Worm (Caenorhabditis elegans) whole organism, L4 larva: ENCODE results near the gene K07D4.9.
A peak's percentile ranks its signal among the peaks of the same experiment; 100 is the strongest.
"Not testable (repeated sequence)": the region's sequence is repeated elsewhere in the genome, so short reads cannot be mapped to it uniquely, and the experiment has no call there.

ENCODE experiments used
- D1046.2 ChIP-seq: fragments of 200-800 bp; sonication (Bioruptor generic); IDR thresholded peaks from 2 replicates; pipeline ENCODE4 v1.3.6; 2022; ENCODE audit warnings: missing genetic modification characterization, missing compliant biosample characterization
- F44E2.7 ChIP-seq: fragments of 200-800 bp; sonication (Bioruptor generic); IDR thresholded peaks from 2 replicates; pipeline ENCODE4 v2.1.2; 2022; ENCODE audit warnings: missing genetic modification characterization, missing compliant biosample characterization
- T20F7.1 ChIP-seq: fragments of 200-800 bp; sonication (Bioruptor generic); optimal IDR thresholded peaks from 2 replicates; lab custom pipeline; 2018; ENCODE audit warnings: mild to moderate bottlenecking, missing genetic modification characterization, missing compliant biosample characterization
- T26A8.4 ChIP-seq: fragments of 200-800 bp; sonication (Bioruptor generic); IDR thresholded peaks from 2 replicates; pipeline ENCODE4 v1.3.6; 2022; ENCODE audit warnings: missing genetic modification characterization, missing compliant biosample characterization
- Y75B8A.6 ChIP-seq: fragments of 200-800 bp; sonication (Bioruptor generic); IDR thresholded peaks from 2 replicates; pipeline ENCODE4 v1.3.6; 2022; ENCODE audit warnings: missing genetic modification reagents, missing genetic modification characterization, missing compliant biosample characterization
- ZK337.2 ChIP-seq: fragments of 200-800 bp; sonication (Bioruptor generic); IDR thresholded peaks from 2 replicates; pipeline ENCODE4 v1.3.6; 2022; ENCODE audit warnings: missing genetic modification reagents, missing genetic modification characterization, missing compliant biosample characterization
- aha-1 ChIP-seq: fragments of 150-350 bp; peaks from one replicate; lab custom pipeline; 2014; ENCODE audit warnings: missing biosample characterization, missing genetic modification characterization
- arid-1 ChIP-seq: fragments of 200-800 bp; sonication (Bioruptor generic); conservative IDR thresholded peaks from 2 replicates; pipeline ENCODE4 v1.3.6; 2022; ENCODE audit warnings: missing genetic modification reagents, missing genetic modification characterization, missing compliant biosample characterization
- ceh-20 ChIP-seq: fragments of 200-800 bp; sonication (Bioruptor generic); IDR thresholded peaks from 2 replicates; pipeline ENCODE4 v1.3.6; 2022; ENCODE audit warnings: missing genetic modification reagents, missing genetic modification characterization, missing compliant biosample characterization
- ceh-44 ChIP-seq: fragments of 200-800 bp; sonication (Bioruptor generic); IDR thresholded peaks from 2 replicates; pipeline ENCODE4 v1.3.6; 2022; ENCODE audit warnings: missing genetic modification reagents, missing genetic modification characterization, missing compliant biosample characterization
- ctbp-1 ChIP-seq: fragments of 200-800 bp; sonication (Bioruptor generic); IDR thresholded peaks from 2 replicates; pipeline ENCODE4 v1.3.6; 2022; ENCODE audit warnings: missing genetic modification reagents, missing genetic modification characterization, missing compliant biosample characterization
- daf-19 ChIP-seq: fragments of 200-800 bp; sonication (Bioruptor generic); conservative IDR thresholded peaks from 2 replicates; pipeline ENCODE4 v1.3.6; 2022; ENCODE audit warnings: missing genetic modification characterization, missing compliant biosample characterization
- daf-8 ChIP-seq: fragments of 200-800 bp; sonication (Bioruptor generic); IDR thresholded peaks from 2 replicates; pipeline ENCODE4 v1.3.6; 2022; ENCODE audit warnings: missing genetic modification characterization, missing compliant biosample characterization
- dmd-6 ChIP-seq: fragments of 200-800 bp; sonication (Bioruptor generic); IDR thresholded peaks from 2 replicates; pipeline ENCODE4 v1.3.6; 2022; ENCODE audit warnings: missing genetic modification reagents, missing genetic modification characterization, missing compliant biosample characterization
- dmd-9 ChIP-seq: fragments of 200-800 bp; sonication (Bioruptor generic); IDR thresholded peaks from 2 replicates; pipeline ENCODE4 v1.3.6; 2022; ENCODE audit warnings: missing genetic modification reagents, missing genetic modification characterization, missing compliant biosample characterization
- dpl-1 ChIP-seq: fragments of 150-350 bp; optimal IDR thresholded peaks from 2 replicates; lab custom pipeline; 2014; ENCODE audit warnings: missing biosample characterization, missing genetic modification reagents, missing genetic modification characterization
- duxl-1 ChIP-seq: sonication (generic microtip); optimal IDR thresholded peaks from 2 replicates; lab custom pipeline; 2016; ENCODE audit warnings: mild to moderate bottlenecking, missing genetic modification characterization, moderate library complexity, missing compliant biosample characterization; ENCODE audit not compliant: poor library complexity
- dve-1 ChIP-seq: sonication (generic microtip); optimal IDR thresholded peaks from 2 replicates; lab custom pipeline; 2017; ENCODE audit warnings: antibody characterized with exemption, mild to moderate bottlenecking, missing genetic modification characterization, missing compliant biosample characterization; ENCODE audit not compliant: insufficient read depth
- egl-43 ChIP-seq: fragments of 200-800 bp; sonication (Bioruptor generic); IDR thresholded peaks from 2 replicates; pipeline ENCODE4 v1.3.6; 2022; ENCODE audit warnings: missing genetic modification reagents, missing genetic modification characterization, missing compliant biosample characterization
- hif-1 ChIP-seq, 2 experiments: sonication (generic microtip); optimal IDR thresholded peaks; 2 replicates each; lab custom pipeline; 2016 to 2017; ENCODE audit warnings: missing compliant biosample characterization in 2 of 2, missing genetic modification characterization in 2 of 2, missing genetic modification reagents in 2 of 2, missing genotype in 2 of 2, mild to moderate bottlenecking in 1 of 2
- hlh-11 ChIP-seq: fragments of 200-800 bp; sonication (Bioruptor generic); optimal IDR thresholded peaks from 2 replicates; lab custom pipeline; 2018; ENCODE audit warnings: mild to moderate bottlenecking, missing genetic modification characterization, missing compliant biosample characterization
- hlh-30 ChIP-seq: sonication (generic microtip); optimal IDR thresholded peaks from 2 replicates; lab custom pipeline; 2017; ENCODE audit warnings: antibody characterized with exemption, mild to moderate bottlenecking, missing genetic modification characterization, missing compliant biosample characterization; ENCODE audit not compliant: insufficient read depth
- hmg-1.1 ChIP-seq: fragments of 200-800 bp; sonication (Bioruptor generic); IDR thresholded peaks from 2 replicates; pipeline ENCODE4 v1.3.6; 2022; ENCODE audit warnings: missing genetic modification reagents, missing genetic modification characterization, missing compliant biosample characterization
- lin-1 ChIP-seq: fragments of 200-800 bp; sonication (Bioruptor generic); IDR thresholded peaks from 2 replicates; pipeline ENCODE4 v1.3.6; 2022; ENCODE audit warnings: missing genetic modification reagents, missing genetic modification characterization, missing compliant biosample characterization
- lin-29 ChIP-seq: fragments of 200-800 bp; sonication (Bioruptor generic); IDR thresholded peaks from 2 replicates; pipeline ENCODE4 v1.3.6; 2022; ENCODE audit warnings: missing genetic modification reagents, missing genetic modification characterization, missing compliant biosample characterization
- lin-38 ChIP-seq: fragments of 200-800 bp; sonication (Bioruptor generic); IDR thresholded peaks from 2 replicates; pipeline ENCODE4 v1.3.6; 2022; ENCODE audit warnings: missing genetic modification reagents, missing genetic modification characterization, missing compliant biosample characterization
- madf-9 ChIP-seq: fragments of 200-800 bp; sonication (Bioruptor generic); conservative IDR thresholded peaks from 2 replicates; pipeline ENCODE4 v1.3.6; 2022; ENCODE audit warnings: missing genetic modification reagents, missing genetic modification characterization, missing compliant biosample characterization
- mdl-1 ChIP-seq, 2 experiments: fragments of 150-350 bp in 1 of 2; sonication (generic microtip) in 1 of 2; optimal IDR thresholded peaks; 2 replicates each; lab custom pipeline; 2014 to 2017; ENCODE audit warnings: missing biosample characterization in 2 of 2, missing genetic modification characterization in 2 of 2
- mep-1 ChIP-seq: fragments of 150-350 bp; sonication (generic microtip); optimal IDR thresholded peaks from 3 replicates; lab custom pipeline; 2014; ENCODE audit warnings: missing biosample characterization, missing genetic modification characterization
- mes-2 ChIP-seq: sonication (generic microtip); optimal IDR thresholded peaks from 2 replicates; lab custom pipeline; 2016; ENCODE audit warnings: missing genotype, mild to moderate bottlenecking, missing genetic modification characterization, missing compliant biosample characterization; ENCODE audit not compliant: poor library complexity, severe bottlenecking
- mxl-3 ChIP-seq: fragments of 200-800 bp; sonication (Bioruptor generic); optimal IDR thresholded peaks from 2 replicates; lab custom pipeline; 2018; ENCODE audit warnings: mild to moderate bottlenecking, missing genetic modification characterization, missing compliant biosample characterization
- nhr-102 ChIP-seq: sonication (generic microtip); optimal IDR thresholded peaks from 2 replicates; lab custom pipeline; 2016; ENCODE audit warnings: mild to moderate bottlenecking, missing genetic modification characterization, moderate library complexity, missing compliant biosample characterization
- nhr-41 ChIP-seq: fragments of 200-800 bp; sonication (Bioruptor generic); IDR thresholded peaks from 2 replicates; pipeline ENCODE4 v1.3.6; 2022; ENCODE audit warnings: missing genetic modification reagents, missing genetic modification characterization, missing compliant biosample characterization
- nhr-42 ChIP-seq: fragments of 200-800 bp; sonication (Bioruptor generic); IDR thresholded peaks from 2 replicates; pipeline ENCODE4 v1.3.6; 2022; ENCODE audit warnings: missing genetic modification characterization, missing compliant biosample characterization
- pha-4 ChIP-seq, 2 experiments: fragments of 150-350 bp in 1 of 2; fragments of 200-800 bp in 1 of 2; sonication (Bioruptor generic) in 1 of 2; IDR thresholded peaks in 1 of 2; optimal IDR thresholded peaks in 1 of 2; 2 replicates each; pipeline versions ENCODE4 v1.3.6 to Lab custom; 2014 to 2022; ENCODE audit warnings: missing genetic modification characterization in 2 of 2, missing genetic modification reagents in 2 of 2, missing biosample characterization in 1 of 2, missing compliant biosample characterization in 1 of 2
- php-3 ChIP-seq: fragments of 200-800 bp; sonication (Bioruptor generic); IDR thresholded peaks from 2 replicates; pipeline ENCODE4 v1.3.6; 2022; ENCODE audit warnings: missing genetic modification reagents, missing genetic modification characterization, missing compliant biosample characterization
- rbr-2 ChIP-seq: sonication (generic microtip); optimal IDR thresholded peaks from 2 replicates; lab custom pipeline; 2016; ENCODE audit warnings: missing genotype, missing genetic modification characterization, missing compliant biosample characterization
- set-16 ChIP-seq: fragments of 200-800 bp; sonication (Bioruptor generic); IDR thresholded peaks from 2 replicates; pipeline ENCODE4 v1.3.6; 2022; ENCODE audit warnings: missing genetic modification reagents, missing genetic modification characterization, missing compliant biosample characterization
- snpc-1.2 ChIP-seq: fragments of 200-800 bp; sonication (Bioruptor generic); IDR thresholded peaks from 2 replicates; pipeline ENCODE4 v1.3.6; 2022; ENCODE audit warnings: missing genetic modification reagents, missing genetic modification characterization, missing compliant biosample characterization
- spr-1 ChIP-seq: sonication (generic microtip); optimal IDR thresholded peaks from 2 replicates; lab custom pipeline; 2016; ENCODE audit warnings: mild to moderate bottlenecking, missing genetic modification characterization, missing compliant biosample characterization
- tag-97 ChIP-seq: fragments of 200-800 bp; sonication (Bioruptor generic); IDR thresholded peaks from 2 replicates; pipeline ENCODE4 v1.3.6; 2022; ENCODE audit warnings: missing genetic modification characterization, missing compliant biosample characterization
- tra-1 ChIP-seq: fragments of 200-800 bp; sonication (Bioruptor generic); IDR thresholded peaks from 2 replicates; pipeline ENCODE4 v1.3.6; 2022; ENCODE audit warnings: missing genetic modification reagents, missing genetic modification characterization, missing compliant biosample characterization
- vab-7 ChIP-seq: fragments of 200-800 bp; sonication (Bioruptor generic); IDR thresholded peaks from 2 replicates; pipeline ENCODE4 v1.3.6; 2022; ENCODE audit warnings: missing genetic modification reagents, missing genetic modification characterization, missing compliant biosample characterization
- zfp-3 ChIP-seq: fragments of 200-800 bp; sonication (Bioruptor generic); conservative IDR thresholded peaks from 2 replicates; pipeline ENCODE4 v1.3.6; 2022; ENCODE audit warnings: missing genetic modification reagents, missing genetic modification characterization, missing compliant biosample characterization

The K07D4.9 gene

DNA sequence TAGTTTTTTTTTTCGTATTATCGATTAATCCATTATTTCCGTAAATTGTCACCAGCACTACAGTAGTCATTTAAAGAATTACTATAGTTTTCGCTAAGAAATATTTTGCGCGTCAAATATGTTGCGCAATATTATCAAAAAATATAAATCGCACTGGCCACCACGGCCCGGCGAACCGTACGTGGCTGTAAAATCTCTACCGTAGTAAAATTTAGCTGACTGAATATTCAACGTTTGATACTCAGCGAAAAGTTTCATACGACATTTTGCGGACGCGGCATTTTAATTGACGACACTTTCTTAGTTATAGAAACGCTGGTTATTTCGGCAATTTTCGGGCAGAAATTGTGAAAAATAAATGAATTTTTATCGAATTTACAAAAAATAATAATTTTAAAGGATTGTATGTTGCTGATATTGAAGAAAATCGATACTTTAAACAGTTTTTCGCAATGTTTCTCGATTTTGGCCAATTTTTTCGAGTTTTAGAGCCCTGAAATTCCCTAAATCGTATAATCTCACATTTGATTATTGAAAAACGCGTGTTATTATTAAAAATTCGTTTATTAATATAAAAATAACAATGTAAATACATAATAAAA is 19.6 kb downstream of the K07D4.9 start (continued):
- TF ChIP-seq nhr-41 (peak; percentile 98), F44E2.7 (peak; percentile 89), lin-1 (GFP tag; lab: Robert Waterston, UW) (peak; percentile 97), ceh-44 (peak; percentile 95), tag-97 (GFP tag; lab: Robert Waterston, UW) (peak; percentile 97), snpc-1.2 (GFP tag; lab: Robert Waterston, UW) (peak; percentile 83), spr-1 (tag; lab: Kevin White, UChicago) (peak; percentile 68), lin-38 (GFP tag; lab: Robert Waterston, UW) (peak; percentile 98), dmd-9 (GFP tag; lab: Robert Waterston, UW) (peak; percentile 100), ctbp-1 (GFP tag; lab: Robert Waterston, UW) (peak; percentile 93), mep-1 (tag; lab: Kevin White, UChicago) (peak; percentile 28), hlh-11 (tag; lab: Kevin White, UChicago) (peak; percentile 65), Y75B8A.6 (peak; percentile 98), daf-19 (peak; percentile 82), nhr-102 (tag; lab: Kevin White, UChicago) (peak; percentile 91), T20F7.1 (peak; percentile 84), duxl-1 (tag; lab: Kevin White, UChicago) (peak; percentile 69), mxl-3 (GFP tag; lab: Kevin White, UChicago) (peak; percentile 53), hif-1 (tag; optimal IDR thresholded peaks at IDR 0.05; lab: Kevin White, UChicago) (peak in 1 of 2 experiments; percentile 25), arid-1 (GFP tag; lab: Robert Waterston, UW) (peak; percentile 94), daf-8 (GFP tag; lab: Robert Waterston, UW) (peak; percentile 75; the same call in 1 of the 2 replicates), egl-43 (GFP tag; lab: Robert Waterston, UW) (peak; percentile 93), nhr-42 (GFP tag; lab: Robert Waterston, UW) (peak; percentile 99), ceh-20 (GFP tag; lab: Robert Waterston, UW) (peak; percentile 100), hmg-1.1 (GFP tag; lab: Robert Waterston, UW) (peak; percentile 98), mes-2 (peak; percentile 86)

- TF ChIP-seq dmd-9 (GFP tag; lab: Robert Waterston, UW) (peak; percentile 87), dpl-1 (peak; percentile 37), tra-1 (GFP tag; lab: Robert Waterston, UW) (peak; percentile 57; the same call in 1 of the 2 replicates), pha-4 (GFP tag; IDR thresholded peaks at IDR 0.05; lab: Robert Waterston, UW) (peak; percentile 42; the same call in 1 of the 2 replicates), lin-38 (GFP tag; lab: Robert Waterston, UW) (peak; percentile 77), zfp-3 (GFP tag; lab: Robert Waterston, UW) (peak; percentile 60; the same call in 1 of the 2 replicates), rbr-2 (peak; percentile 31), hmg-1.1 (GFP tag; lab: Robert Waterston, UW) (peak; percentile 46), hif-1 (tag; optimal IDR thresholded peaks at IDR 0.05; lab: Kevin White, UChicago) (peak in 1 of 2 experiments; percentile 29), lin-29 (GFP tag; lab: Robert Waterston, UW) (0 out of 2 replicates have a peak, but pooled peaks have one; percentile 55), mdl-1 (tag; optimal IDR thresholded peaks at IDR 0.05; lab: Kevin White, UChicago) (peak in 1 of 2 experiments; percentile 58), madf-9 (GFP tag; lab: Robert Waterston, UW) (peak; percentile 60; the same call in 1 of the 2 replicates), nhr-42 (GFP tag; lab: Robert Waterston, UW) (peak; percentile 72; the same call in 1 of the 2 replicates), dmd-6 (GFP tag; lab: Robert Waterston, UW) (peak; percentile 85), vab-7 (GFP tag; lab: Robert Waterston, UW) (0 out of 2 replicates have a peak, but pooled peaks have one; percentile 15), dve-1 (tag; lab: Kevin White, UChicago) (peak; percentile 11), aha-1 (tag; lab: Kevin White, UChicago) (peak; percentile 79), ceh-44 (peak; percentile 52; the same call in 1 of the 2 replicates), hlh-30 (tag; lab: Kevin White, UChicago) (peak; percentile 26), set-16 (GFP tag; lab: Robert Waterston, UW) (peak; percentile 39; the same call in 1 of the 2 replicates), T26A8.4 (peak; percentile 24; the same call in 1 of the 2 replicates), T20F7.1 (peak; percentile 49), ZK337.2 (peak; percentile 76; the same call in 1 of the 2 replicates), hlh-11 (tag; lab: Kevin White, UChicago) (peak; percentile 35), D1046.2 (GFP tag; lab: Robert Waterston, UW) (peak; percentile 51; the same call in 1 of the 2 replicates), mes-2 (peak; percentile 21), php-3 (GFP tag; lab: Robert Waterston, UW) (0 out of 2 replicates have a peak, but pooled peaks have one; percentile 62)
- not testable (repeated sequence) for TF ChIP-seq pha-4 (tag; optimal IDR thresholded peaks at IDR 0.05; lab: Kevin White, UChicago)
Measured at ce11 chrII:4049672-4050071, 21.3 kb downstream of the K07D4.9 start.
